Fruit fly (Drosophila melanogaster): Measurements from ENCODE around the gene dbf.

DNA sequence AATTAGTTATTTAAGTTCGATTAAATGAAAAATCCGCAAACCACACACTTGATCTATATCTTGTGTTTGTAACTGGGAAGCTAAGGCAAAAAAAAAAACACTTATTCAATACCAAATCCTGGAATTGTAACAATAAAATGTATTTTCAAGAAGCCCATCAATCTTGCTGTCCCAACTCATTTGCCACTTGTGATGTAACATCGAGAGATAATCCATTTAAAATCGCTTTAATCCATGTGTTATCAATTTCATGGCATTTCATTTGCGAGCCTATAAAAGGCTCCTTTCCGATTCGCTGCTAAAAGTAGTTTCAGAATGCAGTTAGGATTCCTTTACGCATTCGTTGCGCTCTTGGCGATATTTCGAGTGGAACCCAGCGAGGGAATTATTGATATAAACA is 11.8 kb upstream of the dbf start, which contains the start of gene CG31872:
- TF ChIP-seq salr (GFP tag; optimal IDR thresholded peaks at IDR 0.05) (no peak), CG11762 (GFP tag; optimal IDR thresholded peaks at IDR 0.05; ENCODE audit: insufficient read depth) (no peak)
